Fruit fly (Drosophila melanogaster) whole organism, embryonic: Measurements from ENCODE around the gene CG16749.
A peak's percentile ranks its signal among the peaks of the same experiment; 100 is the strongest.

Experiments used
- Antp ChIP-seq: fragments of 200-800 bp; sonication (Bioruptor generic); optimal IDR thresholded peaks from 3 replicates; lab custom pipeline; 2016; ENCODE audit warnings: missing biosample characterization, missing genetic modification characterization
- Atf6 ChIP-seq: fragments of 200-800 bp; sonication (Bioruptor generic); IDR thresholded peaks from 2 replicates; pipeline ENCODE4 v1.3.6; 2022; ENCODE audit warnings: missing biosample characterization, missing genetic modification characterization
- Awh ChIP-seq: fragments of 200-800 bp; sonication (Bioruptor generic); IDR thresholded peaks from 2 replicates; pipeline ENCODE4, ENCODE4 v1.3.6; 2022; ENCODE audit warnings: missing biosample characterization, missing genetic modification characterization
- CG10147 ChIP-seq: fragments of 200-800 bp; sonication (Bioruptor generic); optimal IDR thresholded peaks from 2 replicates; lab custom pipeline; 2019; ENCODE audit warnings: missing biosample characterization, mild to moderate bottlenecking, missing genetic modification characterization, moderate library complexity
- CG10366 ChIP-seq: fragments of 200-800 bp; sonication (Bioruptor generic); IDR thresholded peaks from 2 replicates; pipeline ENCODE4 v1.3.6; 2022; ENCODE audit warnings: missing biosample characterization, missing genetic modification characterization
- CG11695 ChIP-seq: fragments of 200-800 bp; sonication (Bioruptor generic); IDR thresholded peaks from 3 replicates; pipeline ENCODE4 v1.3.6; 2022; ENCODE audit warnings: missing biosample characterization, missing genetic modification characterization
- CG11723 ChIP-seq: fragments of 200-800 bp; sonication (Bioruptor generic); optimal IDR thresholded peaks from 2 replicates; lab custom pipeline; 2017; ENCODE audit warnings: missing biosample characterization, mild to moderate bottlenecking, missing genetic modification characterization
- CG12104 ChIP-seq: fragments of 200-800 bp; sonication (Bioruptor generic); optimal IDR thresholded peaks from 3 replicates; lab custom pipeline; 2016; ENCODE audit warnings: missing biosample characterization, missing genetic modification characterization
- CG12391 ChIP-seq: fragments of 200-800 bp; sonication (Bioruptor generic); optimal IDR thresholded peaks from 3 replicates; lab custom pipeline; 2018; ENCODE audit warnings: missing biosample characterization, mild to moderate bottlenecking, missing genetic modification characterization, moderate library complexity
- CG13424 ChIP-seq: fragments of 200-800 bp; sonication (Bioruptor generic); optimal IDR thresholded peaks from 2 replicates; lab custom pipeline; 2019; ENCODE audit warnings: missing biosample characterization, mild to moderate bottlenecking, missing genetic modification characterization, moderate library complexity
- CG15269 ChIP-seq: fragments of 200-800 bp; sonication (Bioruptor generic); optimal IDR thresholded peaks from 2 replicates; lab custom pipeline; 2018; ENCODE audit warnings: missing biosample characterization, mild to moderate bottlenecking, missing genetic modification characterization, moderate library complexity
- CG15479 ChIP-seq: fragments of 200-800 bp; sonication (Bioruptor generic); optimal IDR thresholded peaks from 3 replicates; lab custom pipeline; 2019; ENCODE audit warnings: missing biosample characterization, mild to moderate bottlenecking, missing genetic modification characterization, moderate library complexity
- CG18619 ChIP-seq: fragments of 200-800 bp; sonication (Bioruptor generic); optimal IDR thresholded peaks from 3 replicates; lab custom pipeline; 2017; ENCODE audit warnings: missing biosample characterization, mild to moderate bottlenecking, missing genetic modification characterization
- CG2129 ChIP-seq: fragments of 200-800 bp; sonication (Bioruptor generic); IDR thresholded peaks from 2 replicates; pipeline ENCODE4 v1.3.6; 2022; ENCODE audit warnings: missing biosample characterization, missing genetic modification characterization; ENCODE audit not compliant: partially characterized antibody
- CG2678 ChIP-seq: fragments of 200-800 bp; sonication (Bioruptor generic); optimal IDR thresholded peaks from 3 replicates; lab custom pipeline; 2019; ENCODE audit warnings: missing biosample characterization, mild to moderate bottlenecking, missing genetic modification characterization, moderate library complexity
- CG2712 ChIP-seq: fragments of 200-800 bp; optimal IDR thresholded peaks from 3 replicates; lab custom pipeline; 2019; ENCODE audit warnings: missing biosample characterization, mild to moderate bottlenecking, missing genetic modification characterization, moderate library complexity
- CG2889 ChIP-seq: fragments of 200-800 bp; sonication (Bioruptor generic); IDR thresholded peaks from 3 replicates; pipeline ENCODE4 v1.3.6; 2022; ENCODE audit warnings: missing biosample characterization, missing genetic modification characterization
- CG32532 ChIP-seq: fragments of 200-800 bp; sonication (Bioruptor generic); IDR thresholded peaks from 2 replicates; pipeline ENCODE4 v1.3.6; 2022; ENCODE audit warnings: missing biosample characterization, missing genetic modification characterization
- CG3281 ChIP-seq: fragments of 200-800 bp; sonication (Bioruptor generic); optimal IDR thresholded peaks from 3 replicates; lab custom pipeline; 2017; ENCODE audit warnings: missing biosample characterization, mild to moderate bottlenecking, missing genetic modification characterization
- CG34376 ChIP-seq: fragments of 200-800 bp; sonication (Bioruptor generic); optimal IDR thresholded peaks from 2 replicates; lab custom pipeline; 2018; ENCODE audit warnings: missing biosample characterization, mild to moderate bottlenecking, missing genetic modification characterization
- CG3726 ChIP-seq: fragments of 200-800 bp; sonication (Bioruptor generic); IDR thresholded peaks from 3 replicates; pipeline ENCODE4, ENCODE4 v1.3.6; 2022; ENCODE audit warnings: missing biosample characterization, missing genetic modification characterization
- CG5180 ChIP-seq: fragments of 200-800 bp; sonication (Bioruptor generic); optimal IDR thresholded peaks from 3 replicates; lab custom pipeline; 2017; ENCODE audit warnings: missing biosample characterization, missing genetic modification characterization, mild to moderate bottlenecking, moderate library complexity, missing genetic modification reagents
- CG7556 ChIP-seq: fragments of 200-800 bp; sonication (Bioruptor generic); optimal IDR thresholded peaks from 2 replicates; lab custom pipeline; 2017; ENCODE audit warnings: missing biosample characterization, mild to moderate bottlenecking, missing genetic modification characterization
- CG8924 ChIP-seq: fragments of 200-800 bp; optimal IDR thresholded peaks from 3 replicates; lab custom pipeline; 2019; ENCODE audit warnings: missing biosample characterization, mild to moderate bottlenecking, missing genetic modification characterization, moderate library complexity
- Drgx ChIP-seq: fragments of 200-800 bp; sonication (Bioruptor generic); IDR thresholded peaks from 2 replicates; pipeline ENCODE4 v1.3.6; 2022; ENCODE audit warnings: missing biosample characterization, missing genetic modification characterization
- E2f2 ChIP-seq: fragments of 200-800 bp; sonication (Bioruptor generic); IDR thresholded peaks from 2 replicates; pipeline ENCODE4 v1.3.6; 2022; ENCODE audit warnings: missing biosample characterization, missing genetic modification characterization
- Eip74EF ChIP-seq, 2 experiments: fragments of 200-800 bp in 1 of 2; fragments of >200 bp in 1 of 2; sonication (Bioruptor generic) in 1 of 2; optimal IDR thresholded peaks; 2 replicates each; lab custom pipeline; 2017 to 2019; ENCODE audit warnings: missing biosample characterization in 2 of 2, missing genetic modification characterization in 2 of 2, mild to moderate bottlenecking in 1 of 2, moderate library complexity in 1 of 2
- H2.0 ChIP-seq: fragments of 200-800 bp; sonication (Bioruptor generic); IDR thresholded peaks from 2 replicates; pipeline ENCODE4 v1.3.6; 2022; ENCODE audit warnings: missing biosample characterization, missing genetic modification characterization
- HLH3B ChIP-seq: fragments of 200-800 bp; sonication (Bioruptor generic); IDR thresholded peaks from 2 replicates; pipeline ENCODE4 v1.3.6; 2022; ENCODE audit warnings: missing biosample characterization, missing genetic modification characterization
- Hmr ChIP-seq: fragments of 200-800 bp; sonication (Bioruptor generic); optimal IDR thresholded peaks from 3 replicates; lab custom pipeline; 2017; ENCODE audit warnings: mild to moderate bottlenecking, missing biosample characterization, missing genetic modification reagents, missing genetic modification characterization
- Nf-YC ChIP-seq: fragments of 200-800 bp; optimal IDR thresholded peaks from 3 replicates; lab custom pipeline; 2019; ENCODE audit warnings: missing biosample characterization, mild to moderate bottlenecking, missing genetic modification characterization, moderate library complexity
- Optix ChIP-seq: fragments of 200-800 bp; sonication (Bioruptor generic); IDR thresholded peaks from 3 replicates; pipeline ENCODE4 v1.3.6; 2022; ENCODE audit warnings: missing biosample characterization, missing genetic modification characterization
- PHDP ChIP-seq: fragments of 200-800 bp; sonication (Bioruptor generic); optimal IDR thresholded peaks from 3 replicates; lab custom pipeline; 2018; ENCODE audit warnings: missing biosample characterization, mild to moderate bottlenecking, missing genetic modification characterization, moderate library complexity
- Sox102F ChIP-seq: fragments of 200-800 bp; sonication (Bioruptor generic); optimal IDR thresholded peaks from 2 replicates; lab custom pipeline; 2018; ENCODE audit warnings: missing biosample characterization, mild to moderate bottlenecking, missing genetic modification characterization, moderate library complexity
- Trl ChIP-seq, 3 experiments: fragments of >200 bp in 2 of 3; fragments of 200-800 bp in 1 of 3; sonication (Bioruptor generic) in 1 of 3; optimal IDR thresholded peaks; 2 replicates in 1 of 3; 3 replicates in 2 of 3; lab custom pipeline; 2016 to 2017; ENCODE audit warnings: missing biosample characterization in 1 of 3, missing genetic modification characterization in 1 of 3
- Xbp1 ChIP-seq: fragments of 200-800 bp; sonication (Bioruptor generic); optimal IDR thresholded peaks from 3 replicates; lab custom pipeline; 2016; ENCODE audit warnings: missing biosample characterization, mild to moderate bottlenecking, missing genetic modification characterization
- esg ChIP-seq: fragments of 200-800 bp; sonication (Bioruptor generic); conservative IDR thresholded peaks from 2 replicates; pipeline ENCODE4 v1.3.6; 2022; ENCODE audit warnings: missing biosample characterization, missing genetic modification characterization
- ewg ChIP-seq: fragments of 200-800 bp; sonication (Bioruptor generic); optimal IDR thresholded peaks from 3 replicates; lab custom pipeline; 2017; ENCODE audit warnings: mild to moderate bottlenecking, missing biosample characterization, missing genetic modification reagents, missing genetic modification characterization
- fd3F ChIP-seq: fragments of 200-800 bp; sonication (Bioruptor generic); optimal IDR thresholded peaks from 2 replicates; lab custom pipeline; 2018; ENCODE audit warnings: missing biosample characterization, mild to moderate bottlenecking, missing genetic modification characterization, moderate library complexity
- fd96Cb ChIP-seq: fragments of 200-800 bp; sonication (Bioruptor generic); optimal IDR thresholded peaks from 2 replicates; lab custom pipeline; 2018; ENCODE audit warnings: missing biosample characterization, mild to moderate bottlenecking, missing genetic modification characterization, moderate library complexity
- phol ChIP-seq: fragments of 200-800 bp; sonication (Bioruptor generic); optimal IDR thresholded peaks from 3 replicates; lab custom pipeline; 2018; ENCODE audit warnings: missing biosample characterization, mild to moderate bottlenecking, missing genetic modification characterization, moderate library complexity
- row ChIP-seq: fragments of 200-800 bp; sonication (Bioruptor generic); IDR thresholded peaks from 3 replicates; pipeline ENCODE4 v1.3.6; 2022; ENCODE audit warnings: missing biosample characterization, missing genetic modification characterization
- sens ChIP-seq: fragments of 200-800 bp; sonication (Bioruptor generic); peaks from one replicate; lab custom pipeline; 2016; ENCODE audit warnings: missing biosample characterization, missing genetic modification characterization
- slbo ChIP-seq: fragments of 200-800 bp; sonication (Bioruptor generic); IDR thresholded peaks from 2 replicates; pipeline ENCODE4 v1.3.6; 2022; ENCODE audit warnings: missing biosample characterization, missing genetic modification characterization
- stc ChIP-seq: fragments of 200-800 bp; sonication (Bioruptor generic); IDR thresholded peaks from 2 replicates; pipeline ENCODE4 v1.3.6; 2022; ENCODE audit warnings: missing biosample characterization, missing genetic modification characterization
- tgo ChIP-seq: fragments of 200-800 bp; sonication (Bioruptor generic); IDR thresholded peaks from 3 replicates; pipeline ENCODE4 v1.3.6; 2022; ENCODE audit warnings: missing biosample characterization, missing genetic modification characterization
- tio ChIP-seq: fragments of 200-800 bp; sonication (Bioruptor generic); optimal IDR thresholded peaks from 2 replicates; lab custom pipeline; 2017; ENCODE audit warnings: missing biosample characterization, missing genetic modification characterization, inconsistent platforms
- ttk ChIP-seq: fragments of 200-800 bp; sonication (Bioruptor generic); IDR thresholded peaks from 2 replicates; pipeline ENCODE4 v2.1.2; 2022; ENCODE audit warnings: missing biosample characterization, missing genetic modification characterization
- vvl ChIP-seq: fragments of 200-800 bp; sonication (Bioruptor generic); IDR thresholded peaks from 2 replicates; pipeline ENCODE4 v1.3.6; 2022; ENCODE audit warnings: missing biosample characterization, missing genetic modification characterization

Gene CG16749

dm6 chr3R:9344791-9345208, 13.1 kb upstream of the CG16749 start (continued):
- no peak for TF ChIP-seq Atf6 (GFP tag; lab: Robert Waterston, UW)
- peak; percentile 11 for TF ChIP-seq Nf-YC (tag; lab: Kevin White, UChicago)
- TF ChIP-seq CG3726 (GFP tag; lab: Robert Waterston, UW), result no peak
- peak; percentile 57; the same call in 1 of the 2 replicates for TF ChIP-seq stc
- TF ChIP-seq CG10147 (GFP tag; lab: Kevin White, UChicago), result peak; percentile 9
- TF ChIP-seq PHDP (tag; lab: Kevin White, UChicago), result peak; percentile 57
- no peak for TF ChIP-seq fd3F (GFP tag; lab: Kevin White, UChicago)
- peak; percentile 15 for TF ChIP-seq Antp (GFP tag; lab: Kevin White, UChicago)
- peak; percentile 61 for TF ChIP-seq Sox102F (GFP tag; lab: Kevin White, UChicago)
- TF ChIP-seq row (GFP tag; lab: Robert Waterston, UW), result peak; percentile 54; the same call in 2 of the 3 replicates
- TF ChIP-seq H2.0 (GFP tag; lab: Robert Waterston, UW), result 0 out of 2 replicates have a peak, but pooled peaks have one; percentile 8
- TF ChIP-seq CG13424 (tag; lab: Kevin White, UChicago), result peak; percentile 58
- TF ChIP-seq CG2678, result peak; percentile 71
- peak; percentile 44; the same call in 1 of the 2 replicates for TF ChIP-seq CG32532 (GFP tag; lab: Robert Waterston, UW)
- TF ChIP-seq CG10366 (GFP tag; lab: Robert Waterston, UW), result peak; percentile 49
- peak; percentile 36; the same call in 1 of the 3 replicates for TF ChIP-seq tgo (GFP tag; lab: Robert Waterston, UW)
- peak; percentile 35 for TF ChIP-seq CG12104 (GFP tag; lab: Kevin White, UChicago)
- TF ChIP-seq CG7556 (GFP tag; lab: Kevin White, UChicago), result peak; percentile 57
- peak; percentile 54 for TF ChIP-seq Drgx (GFP tag; lab: Robert Waterston, UW)
- TF ChIP-seq CG8924, result peak; percentile 19
- 0 out of 3 replicates have a peak, but pooled peaks have one; percentile 31 for TF ChIP-seq CG2889 (GFP tag; lab: Robert Waterston, UW)
- TF ChIP-seq CG11723, result peak; percentile 16
- TF ChIP-seq CG12391 (tag; lab: Kevin White, UChicago), result peak; percentile 71
- peak in 1 of 2 experiments; percentile 42 for TF ChIP-seq Eip74EF (GFP tag; optimal IDR thresholded peaks at IDR 0.05; lab: Kevin White, UChicago)
- peak; percentile 6 for TF ChIP-seq CG15479
- TF ChIP-seq ttk, result 0 out of 2 replicates have a peak, but pooled peaks have one; percentile 33
- peak; percentile 42 for TF ChIP-seq CG2712 (tag; lab: Kevin White, UChicago)
- TF ChIP-seq CG2129 (GFP tag; lab: Robert Waterston, UW), result no peak
- peak; percentile 29 for TF ChIP-seq fd96Cb (tag; lab: Kevin White, UChicago)
- peak; percentile 52 for TF ChIP-seq HLH3B (GFP tag; lab: Robert Waterston, UW)
- TF ChIP-seq CG11695 (GFP tag; lab: Robert Waterston, UW), result peak; percentile 71; the same call in 2 of the 3 replicates
- TF ChIP-seq CG15269 (tag; lab: Kevin White, UChicago), result peak; percentile 72
- TF ChIP-seq tio (GFP tag; lab: Kevin White, UChicago), result peak; percentile 26
- peak; percentile 30 for TF ChIP-seq CG18619 (GFP tag; lab: Kevin White, UChicago)
- TF ChIP-seq E2f2 (GFP tag; lab: Robert Waterston, UW), result peak; percentile 17; the same call in 1 of the 2 replicates
- peak; percentile 29 for TF ChIP-seq ewg (GFP tag; lab: Kevin White, UChicago)
- no peak for TF ChIP-seq Trl (optimal IDR thresholded peaks at IDR 0.05; lab: Kevin White, UChicago)
- peak; percentile 46 for TF ChIP-seq Trl (GFP tag; optimal IDR thresholded peaks at IDR 0.05; lab: Kevin White, UChicago)
- peak; percentile 91 for TF ChIP-seq sens
- TF ChIP-seq CG3281, result no peak
- TF ChIP-seq esg, result no peak
- TF ChIP-seq Hmr (GFP tag; lab: Kevin White, UChicago), result peak; percentile 22
- TF ChIP-seq CG34376 (GFP tag; lab: Kevin White, UChicago), result no peak
- TF ChIP-seq CG5180 (GFP tag; lab: Kevin White, UChicago), result no peak
- peak; percentile 59 for TF ChIP-seq Xbp1 (GFP tag; lab: Kevin White, UChicago)
- peak; percentile 60 for TF ChIP-seq slbo
- TF ChIP-seq phol (tag; lab: Kevin White, UChicago), result peak; percentile 45
- peak; percentile 57 for TF ChIP-seq vvl (GFP tag; lab: Robert Waterston, UW)
- peak; percentile 53; the same call in 1 of the 2 replicates for TF ChIP-seq Awh (GFP tag; lab: Robert Waterston, UW)
- no peak for TF ChIP-seq Optix (GFP tag; lab: Robert Waterston, UW)
